Fruit fly (Drosophila melanogaster) whole organism, adult: ENCODE results near the gene CG42369.

Experiments
- CG12768 ChIP-seq: fragments of 200-800 bp; sonication (Bioruptor generic); optimal IDR thresholded peaks from 2 replicates; lab custom pipeline; 2017; ENCODE audit warnings: missing biosample characterization, missing genetic modification characterization, mild to moderate bottlenecking, moderate library complexity, missing genetic modification reagents
- CG1620 ChIP-seq: fragments of 200-800 bp; sonication (Bioruptor generic); optimal IDR thresholded peaks from 2 replicates; lab custom pipeline; 2016; ENCODE audit warnings: missing biosample characterization, missing genetic modification characterization
- CG33017 ChIP-seq: fragments of 200-800 bp; sonication (Bioruptor generic); optimal IDR thresholded peaks from 2 replicates; lab custom pipeline; 2018; ENCODE audit warnings: missing biosample characterization, mild to moderate bottlenecking, missing genetic modification characterization, moderate library complexity
- Clk ChIP-seq: fragments of 200-800 bp; sonication (Bioruptor generic); optimal IDR thresholded peaks from 2 replicates; lab custom pipeline; 2017; ENCODE audit warnings: missing biosample characterization, missing genetic modification characterization
- Hr96 ChIP-seq: fragments of 200-800 bp; sonication (Bioruptor generic); optimal IDR thresholded peaks from 2 replicates; lab custom pipeline; 2016; ENCODE audit warnings: missing biosample characterization, missing genetic modification characterization
- Mnt ChIP-seq: fragments of 200-800 bp; sonication (Bioruptor generic); optimal IDR thresholded peaks from 2 replicates; lab custom pipeline; 2016; ENCODE audit warnings: missing biosample characterization, mild to moderate bottlenecking, missing genetic modification characterization
- bab1 ChIP-seq: fragments of 200-800 bp; sonication (Bioruptor generic); optimal IDR thresholded peaks from 3 replicates; lab custom pipeline; 2019; ENCODE audit warnings: missing biosample characterization, mild to moderate bottlenecking, missing genetic modification characterization, moderate library complexity
- cic ChIP-seq: fragments of 200-800 bp; sonication (Bioruptor generic); optimal IDR thresholded peaks from 2 replicates; lab custom pipeline; 2017; ENCODE audit warnings: missing biosample characterization, mild to moderate bottlenecking, missing genetic modification characterization, moderate library complexity
- cnc ChIP-seq, 2 experiments: fragments of >200 bp; optimal IDR thresholded peaks; 2 replicates each; lab custom pipeline; 2017
- kay ChIP-seq: fragments of 200-800 bp; sonication (Bioruptor generic); peaks from one replicate; lab custom pipeline; 2016; ENCODE audit warnings: missing biosample characterization, missing genetic modification characterization, borderline replicate concordance
- ovo ChIP-seq: fragments of 200-800 bp; sonication (Bioruptor generic); optimal IDR thresholded peaks from 2 replicates; lab custom pipeline; 2016; ENCODE audit warnings: missing biosample characterization, missing genetic modification characterization

DNA sequence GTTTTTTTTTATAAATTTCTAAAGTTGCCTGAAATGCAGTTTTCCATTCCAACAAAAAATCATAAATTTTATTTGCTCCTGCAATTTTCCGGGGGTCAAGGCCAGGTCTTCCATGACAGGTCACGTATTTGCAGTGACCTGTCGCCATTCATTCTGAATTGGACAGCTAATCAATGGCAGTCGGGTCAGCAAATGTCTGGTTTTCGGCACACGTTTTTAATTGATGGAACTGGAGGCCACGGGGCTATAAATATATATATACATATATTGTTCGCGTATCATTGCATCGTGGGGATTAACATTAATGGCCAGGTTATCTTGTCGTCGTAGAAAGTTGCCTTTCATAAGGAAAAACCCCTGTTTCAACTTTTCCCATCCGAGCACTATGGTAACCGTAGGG is 10.0 kb downstream of the CG42369 start:
- TF ChIP-seq bab1 (GFP tag; lab: Kevin White, UChicago) (no peak), CG1620 (GFP tag; lab: Kevin White, UChicago) (no peak), cnc (optimal IDR thresholded peaks at IDR 0.05; lab: Kevin White, UChicago) (no peak), CG12768 (GFP tag; lab: Kevin White, UChicago) (no peak), Clk (GFP tag; lab: Kevin White, UChicago) (no peak), Mnt (GFP tag; lab: Kevin White, UChicago) (no peak), Hr96 (GFP tag; lab: Kevin White, UChicago) (no peak), kay (GFP tag; lab: Kevin White, UChicago) (no peak), CG33017 (no peak), cic (no peak), ovo (GFP tag; lab: Kevin White, UChicago) (no peak)
